Worm (Caenorhabditis elegans): ENCODE data around the gene F36H12.5.

- TF ChIP-seq zag-1 (tag; optimal IDR thresholded peaks at IDR 0.05) (no peak), fos-1 (tag; optimal IDR thresholded peaks at IDR 0.05) (no peak), elt-2 (tag; optimal IDR thresholded peaks at IDR 0.05) (no peak), jun-1 (tag; optimal IDR thresholded peaks at IDR 0.05) (no peak)
Measured at ce11 chrIV:5290547-5290946, 24.0 kb downstream of the F36H12.5 start, which contains the start of gene nlp-47.
